Fruit fly (Drosophila melanogaster): ENCODE results near the gene CG13046.

CG13046 gene

DNA sequence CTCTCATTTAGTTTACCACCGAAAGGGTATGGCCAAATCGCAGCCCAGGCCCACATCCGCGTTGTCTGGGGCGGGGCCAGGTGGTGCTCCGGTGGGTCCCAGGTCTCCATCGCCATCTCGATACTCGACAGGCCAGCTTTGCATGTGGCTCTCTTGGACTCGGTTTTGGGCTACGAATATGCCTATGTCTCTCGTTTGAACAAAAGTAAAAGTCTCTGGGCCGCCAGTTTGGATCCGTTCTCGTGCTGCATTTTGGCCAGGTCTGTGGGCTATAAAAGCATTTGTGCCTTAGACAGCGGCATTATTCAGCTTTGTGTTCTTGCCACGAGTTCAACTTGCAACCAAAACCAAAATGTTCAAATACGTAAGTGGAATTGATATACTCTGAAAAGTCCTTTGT lies 11.1 kb downstream of the CG13046 start, which contains the start of gene CG13065:
Gene CG13065 (plus strand): TSS at position 301 of the 400 bp plus-strand sequence.
- no peak for TF ChIP-seq CG17801 (GFP tag; optimal IDR thresholded peaks at IDR 0.05; ENCODE audit: partially characterized antibody)

DNA sequence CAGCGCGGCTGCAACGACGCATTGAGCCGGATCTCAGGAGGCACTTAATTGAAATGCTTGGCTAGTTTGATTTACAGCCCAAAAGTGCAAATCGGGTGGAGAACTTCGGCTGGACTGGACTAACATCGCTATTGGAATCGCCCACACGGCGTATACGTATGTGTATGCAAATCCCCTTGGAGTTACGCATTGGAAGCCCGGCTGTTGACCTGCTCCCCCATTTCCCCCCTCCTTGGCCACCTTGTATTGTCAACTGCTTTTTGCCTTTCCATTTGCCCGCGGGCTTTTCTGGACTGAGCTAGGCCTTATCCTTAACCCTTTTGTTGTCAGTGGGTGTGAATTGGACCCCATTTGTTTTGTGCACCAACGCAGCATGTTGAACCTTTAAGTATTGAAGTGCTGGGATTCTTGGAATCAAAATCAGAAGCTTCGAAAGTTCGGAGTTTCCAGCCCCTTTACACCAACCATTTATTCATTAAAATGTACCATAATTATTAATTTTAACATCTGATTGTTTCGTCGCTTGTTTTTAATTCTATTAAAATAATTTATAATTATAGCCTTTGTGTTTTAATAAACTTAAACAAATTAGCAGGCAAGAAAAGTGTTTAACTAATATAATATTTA lies 12.7 kb downstream of the CG13046 start:
- no peak for TF ChIP-seq CG17801 (GFP tag; optimal IDR thresholded peaks at IDR 0.05; ENCODE audit: partially characterized antibody)

DNA sequence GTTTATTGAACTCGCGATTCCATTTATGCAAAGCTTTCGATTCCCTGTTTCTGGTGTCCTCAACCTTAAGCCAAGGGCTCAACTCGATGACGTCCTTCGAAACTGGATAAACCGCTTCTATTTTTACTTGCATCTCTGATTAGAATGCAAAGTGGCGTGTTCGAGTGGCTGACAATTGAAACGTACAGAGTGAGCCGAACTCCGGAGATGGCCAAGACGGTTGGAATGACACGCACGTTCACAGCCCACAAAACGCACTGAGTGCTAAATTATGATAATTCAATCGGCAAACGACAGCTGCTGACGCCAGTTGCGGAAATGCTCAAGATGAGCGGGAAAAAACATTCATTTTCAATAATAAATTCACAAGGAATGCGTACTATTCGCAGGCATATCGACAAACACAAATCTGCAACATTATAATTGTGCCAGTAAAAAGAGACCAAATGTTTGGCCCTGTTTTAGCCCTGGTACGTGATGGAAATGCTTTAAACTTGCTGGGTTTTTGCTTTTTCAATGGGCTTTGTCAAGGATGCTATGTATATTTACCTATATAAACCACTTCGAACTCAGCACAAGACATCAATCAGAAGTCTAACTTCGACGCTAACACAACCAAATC lies 15.8 kb downstream of the CG13046 start, which contains the start of gene CG13066:
Gene CG13066 (plus strand): TSS at position 572 of the 622 bp plus-strand sequence.
- TF ChIP-seq CG17801 (GFP tag; optimal IDR thresholded peaks at IDR 0.05; ENCODE audit: partially characterized antibody), result no peak

DNA sequence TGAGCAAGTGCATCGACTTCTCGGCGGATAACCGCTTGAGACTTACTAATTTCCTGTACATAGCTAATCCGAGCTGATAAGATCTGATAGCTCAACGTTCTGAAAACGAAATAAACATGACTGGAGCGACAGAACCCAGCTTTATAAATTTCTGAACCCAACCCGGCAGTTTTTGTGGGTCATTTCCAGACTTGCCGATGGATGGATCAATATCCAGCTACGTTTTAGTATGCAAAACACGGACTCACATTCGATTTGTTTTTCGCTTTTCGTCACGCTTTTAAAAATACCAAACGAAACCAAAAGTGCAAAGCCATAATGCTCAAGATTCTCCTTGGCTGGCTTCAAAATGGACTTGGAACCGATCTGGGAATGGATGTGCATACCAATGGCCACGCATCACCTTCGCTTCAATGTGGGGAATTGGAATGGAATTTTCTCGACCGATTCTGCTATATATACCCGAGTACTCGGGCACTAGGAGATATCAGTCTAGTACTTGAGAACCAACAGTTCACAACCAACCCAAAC lies 17.4 kb downstream of the CG13046 start, which contains the start of the genes CG34248 and CG13067:
Gene CG34248 (minus strand): TSS at position 101 of the 531 bp plus-strand sequence.
Gene CG13067 (plus strand): TSS at position 481 of the 531 bp plus-strand sequence.
- no peak for TF ChIP-seq CG17801 (GFP tag; optimal IDR thresholded peaks at IDR 0.05; ENCODE audit: partially characterized antibody)

DNA sequence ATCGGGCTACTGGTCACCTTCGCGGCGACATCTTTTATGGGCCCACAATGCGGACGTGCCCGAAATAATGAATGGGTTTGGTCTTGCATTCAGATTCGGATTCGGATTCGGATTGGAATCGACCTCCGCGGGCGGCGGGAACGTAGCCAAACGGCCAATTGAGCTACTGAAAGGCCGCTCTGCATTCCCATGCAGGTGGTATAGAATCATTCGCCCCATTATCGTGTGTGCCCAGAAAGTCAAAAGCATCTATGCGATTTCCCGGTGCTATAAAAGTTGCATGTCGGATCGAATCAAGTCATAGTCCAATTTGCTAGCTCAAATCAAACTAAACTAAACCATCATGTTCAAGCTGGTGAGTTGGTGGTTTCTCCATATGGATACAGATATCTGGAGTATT lies 19.1 kb downstream of the CG13046 start, which contains the start of gene CG13068:
Gene CG13068 (plus strand): TSS at position 301 of the 400 bp plus-strand sequence.
- TF ChIP-seq CG17801 (GFP tag; optimal IDR thresholded peaks at IDR 0.05; ENCODE audit: partially characterized antibody), result no peak

DNA sequence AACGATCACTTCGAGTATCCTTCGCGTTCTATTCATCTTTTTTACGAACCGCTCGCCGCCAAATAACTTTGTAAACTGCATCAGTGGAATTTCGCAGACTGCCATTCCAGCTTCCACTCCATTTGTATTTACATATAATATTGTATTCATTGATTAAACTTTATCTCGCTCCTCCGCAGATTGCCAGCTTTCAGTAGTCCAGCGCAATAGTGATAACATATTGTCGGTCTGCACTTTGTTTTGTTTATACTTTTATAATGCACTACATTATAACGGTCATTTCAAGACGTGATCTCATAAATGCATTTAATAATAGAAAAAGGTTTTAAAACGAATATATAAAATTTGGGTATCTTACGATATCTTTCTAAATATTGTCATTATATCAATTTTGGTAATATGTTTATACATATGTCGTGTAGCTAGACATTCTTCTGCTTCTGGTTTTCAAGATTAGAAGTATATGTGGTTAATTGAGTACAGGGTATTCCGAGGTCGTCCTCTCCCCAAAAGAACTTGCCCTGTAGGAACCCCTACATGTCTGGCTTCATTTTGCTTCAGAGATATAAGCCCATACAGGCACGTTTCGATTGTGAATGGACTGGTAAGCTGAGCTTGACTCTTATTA lies 20.0 kb downstream of the CG13046 start, which contains the start of gene CG4950:
Gene CG4950 (minus strand): TSS at position 51 of the 628 bp plus-strand sequence.
- TF ChIP-seq CG17801 (GFP tag; optimal IDR thresholded peaks at IDR 0.05; ENCODE audit: partially characterized antibody), result no peak

DNA sequence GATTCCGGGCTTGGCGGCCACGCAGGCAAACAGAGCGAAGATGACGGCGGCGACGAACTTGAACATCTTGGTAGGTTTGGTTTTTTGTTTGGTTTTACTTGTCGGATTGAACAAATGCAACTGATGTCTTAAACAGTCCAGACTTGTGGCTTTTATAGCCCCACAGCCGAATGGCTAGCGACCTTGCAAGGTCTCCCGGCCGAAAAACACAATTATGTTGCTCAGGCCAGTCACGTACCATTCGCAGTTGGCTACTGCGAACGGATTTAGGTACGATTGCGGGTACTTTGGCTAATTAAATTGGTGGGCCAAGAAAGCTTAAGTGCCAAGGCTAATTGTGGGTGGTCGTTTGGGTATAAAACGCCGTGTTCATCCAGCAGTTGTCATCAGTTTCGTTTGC lies 23.2 kb downstream of the CG13046 start, which contains the start of the genes CG13051 and CG13069:
Gene CG13051 (minus strand): TSS at position 101 of the 400 bp plus-strand sequence.
Gene CG13069 (plus strand): TSS at position 386 of the 400 bp plus-strand sequence.
- TF ChIP-seq CG17801 (GFP tag; optimal IDR thresholded peaks at IDR 0.05; ENCODE audit: partially characterized antibody), result no peak

DNA sequence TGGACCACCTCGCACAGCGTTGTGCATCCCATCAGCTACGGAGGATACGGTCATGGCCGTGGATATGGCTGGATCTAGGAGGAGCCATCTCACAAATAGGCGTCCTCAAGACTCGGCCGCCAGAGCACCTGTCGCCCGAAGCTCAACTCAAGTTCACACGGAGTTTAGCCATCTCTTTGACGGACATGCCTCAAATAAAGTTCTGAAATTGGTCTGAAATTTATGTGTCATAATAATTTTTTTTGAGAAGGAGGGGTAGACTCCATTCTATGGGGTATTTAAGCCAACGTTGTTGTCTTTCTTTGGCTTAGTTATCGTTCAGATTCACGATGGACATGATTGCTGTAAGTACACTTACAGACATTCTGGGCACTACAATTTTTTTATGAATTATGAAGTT lies 25.2 kb downstream of the CG13046 start, which contains the start of gene CG13070:
Gene CG13070 (plus strand): TSS at position 301 of the 400 bp plus-strand sequence.
- TF ChIP-seq CG17801 (GFP tag; optimal IDR thresholded peaks at IDR 0.05; ENCODE audit: partially characterized antibody), result no peak

DNA sequence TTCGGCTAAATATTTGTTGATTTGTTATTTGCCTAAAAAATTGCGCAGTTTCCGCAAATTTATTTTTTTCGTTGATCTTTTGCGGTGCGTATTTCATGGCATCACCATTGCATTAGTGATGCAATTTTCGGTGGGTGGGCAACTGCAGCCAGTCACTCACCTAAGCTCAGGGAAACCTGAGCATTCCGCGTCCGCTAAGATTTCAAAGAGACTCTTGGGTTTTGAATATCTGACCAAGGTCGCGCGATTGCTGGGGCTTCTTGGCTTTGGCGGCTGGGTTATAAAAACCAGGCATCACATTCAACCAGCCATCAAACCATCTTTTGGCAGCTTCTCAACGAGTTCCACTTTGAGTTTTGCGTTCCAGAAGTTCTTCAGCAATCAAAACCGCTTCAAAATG lies 25.8 kb downstream of the CG13046 start, which contains the start of gene CG13071:
Gene CG13071 (plus strand): TSS at position 301 of the 400 bp plus-strand sequence.
- no peak for TF ChIP-seq CG17801 (GFP tag; optimal IDR thresholded peaks at IDR 0.05; ENCODE audit: partially characterized antibody)

DNA sequence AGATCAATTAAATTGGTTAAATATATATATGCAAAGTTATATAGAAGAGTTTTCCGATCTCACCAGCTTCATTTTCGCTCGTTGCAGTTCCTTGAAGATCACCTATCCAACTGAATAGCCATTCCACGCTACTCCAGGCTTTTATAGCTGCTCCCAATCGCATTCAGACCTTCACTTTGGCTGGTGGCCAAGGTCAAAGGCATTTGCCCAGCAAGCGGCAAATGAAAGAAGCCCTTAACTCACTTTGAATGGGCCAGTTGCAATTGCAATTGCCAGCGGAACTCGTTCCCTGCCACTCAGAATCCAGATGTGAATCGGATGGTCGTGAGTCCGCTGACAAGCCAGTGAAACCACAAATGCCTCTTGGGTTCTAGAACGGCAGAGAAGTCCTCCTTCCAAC lies 26.7 kb downstream of the CG13046 start, which contains the start of gene CG34247:
Gene CG34247 (minus strand): TSS at position 101 of the 400 bp plus-strand sequence.
- TF ChIP-seq CG17801 (GFP tag; optimal IDR thresholded peaks at IDR 0.05; ENCODE audit: partially characterized antibody), result no peak

DNA sequence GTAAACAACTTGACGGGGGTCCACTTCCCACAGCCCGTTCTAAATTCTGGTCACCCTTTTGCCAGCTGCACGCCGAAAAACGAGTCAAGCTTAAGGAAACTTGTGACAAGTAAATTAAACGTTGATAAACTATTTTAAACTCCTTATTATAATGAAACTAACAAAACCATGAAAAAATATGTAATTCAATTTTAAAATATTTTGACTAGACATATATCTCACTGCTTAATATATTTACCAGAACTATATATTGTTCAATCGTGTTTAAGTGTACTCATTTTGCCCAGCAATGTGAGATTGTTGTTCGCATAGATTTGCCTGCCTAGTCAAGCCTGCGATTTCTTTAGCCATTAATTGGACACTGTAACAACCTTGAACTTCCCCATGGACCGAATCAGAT lies 28.7 kb downstream of the CG13046 start, which contains the start of gene CG13053:
Gene CG13053 (minus strand): TSS at position 171 of the 400 bp plus-strand sequence.
- TF ChIP-seq CG17801 (GFP tag; optimal IDR thresholded peaks at IDR 0.05; ENCODE audit: partially characterized antibody), result no peak

DNA sequence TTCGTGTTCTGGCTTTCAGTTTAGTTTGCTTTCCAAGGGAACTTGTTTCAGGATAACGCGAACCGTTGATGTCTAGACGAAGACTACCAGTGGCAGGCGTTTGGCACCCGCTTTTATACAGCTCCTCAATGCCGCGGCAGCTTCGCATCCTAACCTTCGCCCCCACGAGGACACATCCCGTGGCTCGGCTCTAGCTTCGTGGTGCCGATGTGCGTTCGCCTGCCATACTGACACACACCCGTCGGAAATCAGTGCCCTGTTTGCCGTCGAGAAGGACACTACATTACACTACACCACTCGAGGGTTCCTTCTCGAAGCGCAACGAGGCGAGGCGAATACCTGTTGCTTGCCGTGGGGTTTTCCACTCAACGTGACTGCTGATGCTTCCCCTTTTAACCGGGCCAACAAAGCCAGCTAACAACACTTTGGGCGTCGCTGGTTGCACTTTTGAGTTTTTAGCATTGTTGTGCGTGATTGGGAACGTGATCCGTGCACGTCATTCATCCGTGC lies 31.0 kb downstream of the CG13046 start, which contains the start of gene CG13054:
Gene CG13054 (minus strand): TSS at position 74 of the 510 bp plus-strand sequence.
- TF ChIP-seq CG17801 (GFP tag; optimal IDR thresholded peaks at IDR 0.05; ENCODE audit: partially characterized antibody), result no peak

DNA sequence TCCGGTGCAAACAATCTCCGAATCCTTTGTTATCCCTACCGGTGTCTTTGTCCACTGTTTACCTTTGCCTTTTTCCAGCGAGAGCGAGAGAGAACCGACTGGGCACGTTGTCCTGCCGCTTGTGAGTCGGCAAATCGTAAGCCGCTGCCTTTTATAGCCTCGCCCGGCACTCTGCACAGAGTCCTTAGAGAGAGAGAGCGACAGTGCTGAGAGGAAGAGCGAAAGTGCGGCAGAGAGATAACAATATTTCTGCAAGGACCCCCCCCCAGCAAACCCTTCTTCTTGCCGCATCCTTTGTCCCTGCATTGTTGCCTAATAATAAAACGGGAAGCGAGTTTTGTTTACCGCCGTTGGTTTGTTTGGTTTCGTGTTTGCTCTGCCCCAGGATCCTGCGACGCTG lies 36.0 kb downstream of the CG13046 start, which contains the start of gene CG13055:
Gene CG13055 (minus strand): TSS at position 101 of the 400 bp plus-strand sequence.
- no peak for TF ChIP-seq CG17801 (GFP tag; optimal IDR thresholded peaks at IDR 0.05; ENCODE audit: partially characterized antibody)

DNA sequence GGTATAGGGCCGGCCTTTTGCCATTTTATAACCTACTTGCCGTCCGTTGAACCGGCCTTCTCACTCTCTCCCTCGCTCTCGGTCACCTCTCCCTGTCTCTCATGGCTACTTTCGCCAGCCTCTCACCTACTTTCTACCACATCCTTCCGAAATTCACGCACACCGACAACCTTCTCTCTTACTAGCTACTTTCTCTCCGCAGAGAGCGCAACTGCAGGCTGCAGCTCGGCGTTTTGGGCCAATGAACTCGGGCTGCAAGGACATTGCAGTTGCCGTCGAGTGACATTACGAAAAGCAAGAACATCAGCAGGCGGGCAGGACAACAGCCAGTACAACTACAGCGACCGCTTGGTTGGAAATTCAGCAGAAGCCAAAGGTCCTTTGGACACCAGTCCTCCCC lies 46.9 kb downstream of the CG13046 start:
- TF ChIP-seq CG17801 (GFP tag; optimal IDR thresholded peaks at IDR 0.05; ENCODE audit: partially characterized antibody), result no peak

Data from ovary, adult (tissue).